Worm (Caenorhabditis elegans) whole organism, late embryonic: ENCODE data around the gene tlk-1.

Experiments
- F13H6.1 ChIP-seq: sonication (generic microtip); optimal IDR thresholded peaks from 2 replicates; lab custom pipeline; 2016; ENCODE audit warnings: missing genetic modification characterization, missing compliant biosample characterization
- ama-1 ChIP-seq: fragments of 150-350 bp; optimal IDR thresholded peaks from 2 replicates; lab custom pipeline; 2014
- ceh-24 ChIP-seq: sonication (generic microtip); optimal IDR thresholded peaks from 2 replicates; lab custom pipeline; 2016; ENCODE audit warnings: mild to moderate bottlenecking, missing genetic modification characterization, missing compliant biosample characterization
- ceh-31 ChIP-seq: sonication (generic microtip); optimal IDR thresholded peaks from 2 replicates; lab custom pipeline; 2016; ENCODE audit warnings: missing genetic modification characterization, missing compliant biosample characterization
- che-1 ChIP-seq: sonication (generic microtip); optimal IDR thresholded peaks from 2 replicates; lab custom pipeline; 2016; ENCODE audit warnings: mild to moderate bottlenecking, missing genetic modification characterization, missing compliant biosample characterization
- hlh-30 ChIP-seq: sonication (generic microtip); optimal IDR thresholded peaks from 2 replicates; lab custom pipeline; 2017; ENCODE audit warnings: antibody characterized with exemption, missing genetic modification characterization, missing compliant biosample characterization; ENCODE audit not compliant: insufficient read depth
- hlh-8 ChIP-seq: sonication (generic microtip); optimal IDR thresholded peaks from 2 replicates; lab custom pipeline; 2016; ENCODE audit warnings: missing genotype, missing genetic modification characterization, missing compliant biosample characterization
- nhr-11 ChIP-seq: fragments of 150-350 bp; optimal IDR thresholded peaks from 2 replicates; lab custom pipeline; 2014; ENCODE audit warnings: missing biosample characterization, missing genetic modification characterization
- pha-4 ChIP-seq: fragments of 150-350 bp; optimal IDR thresholded peaks from 2 replicates; lab custom pipeline; 2018; ENCODE audit warnings: missing biosample characterization, missing genetic modification reagents, missing genetic modification characterization
- rnt-1 ChIP-seq: sonication (generic microtip); optimal IDR thresholded peaks from 2 replicates; lab custom pipeline; 2016; ENCODE audit warnings: missing genetic modification characterization, missing compliant biosample characterization
- tbx-2 ChIP-seq: sonication (generic microtip); optimal IDR thresholded peaks from 2 replicates; lab custom pipeline; 2016; ENCODE audit warnings: missing genetic modification characterization, missing compliant biosample characterization
- unc-42 ChIP-seq: sonication (generic microtip); optimal IDR thresholded peaks from 2 replicates; lab custom pipeline; 2016; ENCODE audit warnings: missing genotype, missing genetic modification characterization, missing compliant biosample characterization

DNA sequence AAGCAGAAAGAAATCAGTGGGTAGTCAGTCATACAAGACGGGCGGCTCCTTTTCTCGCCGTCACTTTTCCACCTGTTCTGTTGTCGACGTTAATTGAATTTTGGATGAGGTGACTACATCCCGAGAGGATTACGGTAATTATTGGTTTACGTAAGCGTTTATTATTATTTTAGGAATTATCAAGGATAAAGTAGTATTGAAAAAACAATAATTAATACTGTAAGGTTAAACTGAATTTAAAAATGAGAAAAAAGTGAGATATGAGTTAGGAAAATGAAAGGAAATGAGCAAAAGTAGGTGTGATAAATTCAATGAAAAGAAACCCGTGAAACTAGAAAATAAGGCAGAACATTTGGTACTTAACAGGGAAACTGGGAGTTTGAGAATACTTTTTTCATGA, 39.3 kb downstream of the tlk-1 start, which contains the start of gene hlh-4:
- TF ChIP-seq pha-4 (tag; lab: Kevin White, UChicago) = no peak
- TF ChIP-seq rnt-1 (tag; lab: Kevin White, UChicago) = no peak
- TF ChIP-seq nhr-11 (tag; lab: Kevin White, UChicago) = no peak
- TF ChIP-seq ama-1 (lab: Kevin White, UChicago) = no peak
- TF ChIP-seq unc-42 = no peak
- no peak for TF ChIP-seq F13H6.1 (tag; lab: Kevin White, UChicago)
- TF ChIP-seq che-1 (tag; lab: Kevin White, UChicago) = no peak
- TF ChIP-seq hlh-30 = no peak
- TF ChIP-seq ceh-31 (tag; lab: Kevin White, UChicago) = no peak
- TF ChIP-seq ceh-24 = no peak
- no peak for TF ChIP-seq tbx-2 (tag; lab: Kevin White, UChicago)
- TF ChIP-seq hlh-8 = no peak
